Fruit fly (Drosophila melanogaster) whole organism, embryonic: ENCODE measurements around the gene CG11726.

Experiments used
- Atf-2 ChIP-seq: fragments of 200-800 bp; sonication (Bioruptor generic); optimal IDR thresholded peaks from 2 replicates; lab custom pipeline; 2016; ENCODE audit warnings: missing biosample characterization, missing genetic modification characterization
- Atf6 ChIP-seq: fragments of 200-800 bp; sonication (Bioruptor generic); IDR thresholded peaks from 2 replicates; pipeline ENCODE4 v1.3.6; 2022; ENCODE audit warnings: missing biosample characterization, missing genetic modification characterization
- BEAF-32 ChIP-seq: fragments of 200-800 bp; sonication (Bioruptor generic); optimal IDR thresholded peaks from 3 replicates; lab custom pipeline; 2017; ENCODE audit warnings: missing biosample characterization, missing genetic modification characterization, mild to moderate bottlenecking, moderate library complexity, missing genetic modification reagents
- CG10366 ChIP-seq: fragments of 200-800 bp; sonication (Bioruptor generic); IDR thresholded peaks from 2 replicates; pipeline ENCODE4 v1.3.6; 2022; ENCODE audit warnings: missing biosample characterization, missing genetic modification characterization
- CG10462 ChIP-seq: fragments of 200-800 bp; sonication (Bioruptor generic); optimal IDR thresholded peaks from 2 replicates; lab custom pipeline; 2016; ENCODE audit warnings: missing biosample characterization, missing genetic modification characterization
- CG12104 ChIP-seq: fragments of 200-800 bp; sonication (Bioruptor generic); optimal IDR thresholded peaks from 3 replicates; lab custom pipeline; 2016; ENCODE audit warnings: missing biosample characterization, missing genetic modification characterization
- CG12769 ChIP-seq: fragments of 200-800 bp; sonication (Bioruptor generic); optimal IDR thresholded peaks from 2 replicates; lab custom pipeline; 2019; ENCODE audit warnings: missing biosample characterization, mild to moderate bottlenecking, missing genetic modification characterization, moderate library complexity
- CG13123 ChIP-seq: fragments of 200-800 bp; sonication (Bioruptor generic); optimal IDR thresholded peaks from 2 replicates; lab custom pipeline; 2016; ENCODE audit warnings: missing biosample characterization, missing genetic modification characterization
- CG15269 ChIP-seq: fragments of 200-800 bp; sonication (Bioruptor generic); optimal IDR thresholded peaks from 2 replicates; lab custom pipeline; 2018; ENCODE audit warnings: missing biosample characterization, mild to moderate bottlenecking, missing genetic modification characterization, moderate library complexity
- CG1602 ChIP-seq: fragments of 200-800 bp; sonication (Bioruptor generic); optimal IDR thresholded peaks from 3 replicates; lab custom pipeline; 2016; ENCODE audit warnings: missing biosample characterization, missing genetic modification characterization
- CG17829 ChIP-seq: fragments of 200-800 bp; optimal IDR thresholded peaks from 2 replicates; lab custom pipeline; 2019; ENCODE audit warnings: missing biosample characterization, mild to moderate bottlenecking, missing genetic modification characterization, moderate library complexity
- CG18262 ChIP-seq: fragments of 200-800 bp; optimal IDR thresholded peaks from 3 replicates; lab custom pipeline; 2019; ENCODE audit warnings: missing biosample characterization, mild to moderate bottlenecking, missing genetic modification characterization, moderate library complexity
- CG2129 ChIP-seq: fragments of 200-800 bp; sonication (Bioruptor generic); IDR thresholded peaks from 2 replicates; pipeline ENCODE4 v1.3.6; 2022; ENCODE audit warnings: missing biosample characterization, missing genetic modification characterization; ENCODE audit not compliant: partially characterized antibody
- CG32772 ChIP-seq: fragments of 200-800 bp; sonication (Bioruptor generic); IDR thresholded peaks from 2 replicates; pipeline ENCODE4 v1.3.6; 2022; ENCODE audit warnings: missing biosample characterization, missing genetic modification characterization
- CG3838 ChIP-seq: fragments of 200-800 bp; sonication (Bioruptor generic); optimal IDR thresholded peaks from 3 replicates; lab custom pipeline; 2016; ENCODE audit warnings: missing biosample characterization, missing genetic modification characterization
- CG4730 ChIP-seq: fragments of 200-800 bp; sonication (Bioruptor generic); IDR thresholded peaks from 2 replicates; pipeline ENCODE4 v1.3.6; 2022; ENCODE audit warnings: missing biosample characterization, missing genetic modification characterization
- CG6175 ChIP-seq: fragments of 200-800 bp; sonication (Bioruptor generic); IDR thresholded peaks from 3 replicates; pipeline ENCODE4 v1.3.6; 2022; ENCODE audit warnings: missing biosample characterization, missing genetic modification characterization
- CG9609 ChIP-seq: fragments of 200-800 bp; sonication (Bioruptor generic); optimal IDR thresholded peaks from 3 replicates; lab custom pipeline; 2016; ENCODE audit warnings: missing biosample characterization, missing genetic modification characterization
- Dbx ChIP-seq: fragments of 200-800 bp; sonication (Bioruptor generic); IDR thresholded peaks from 3 replicates; pipeline ENCODE4 v1.3.6; 2022; ENCODE audit warnings: missing biosample characterization, missing genetic modification characterization
- Deaf1 ChIP-seq: fragments of 200-800 bp; optimal IDR thresholded peaks from 3 replicates; lab custom pipeline; 2019; ENCODE audit warnings: missing biosample characterization, mild to moderate bottlenecking, missing genetic modification characterization, moderate library complexity
- Dll ChIP-seq: fragments of 200-800 bp; sonication (Bioruptor generic); IDR thresholded peaks from 4 replicates; pipeline ENCODE4 v1.3.6; 2022; ENCODE audit warnings: missing biosample characterization, missing genetic modification characterization; ENCODE audit not compliant: partially characterized antibody
- Dp ChIP-seq: fragments of 200-800 bp; sonication (Bioruptor generic); optimal IDR thresholded peaks from 2 replicates; lab custom pipeline; 2018; ENCODE audit warnings: missing biosample characterization, mild to moderate bottlenecking, missing genetic modification characterization, moderate library complexity
- HLH54F ChIP-seq: fragments of 200-800 bp; sonication (Bioruptor generic); optimal IDR thresholded peaks from 3 replicates; lab custom pipeline; 2016; ENCODE audit warnings: missing biosample characterization, missing genetic modification characterization
- HLHmδ ChIP-seq: fragments of 200-800 bp; sonication (Bioruptor generic); optimal IDR thresholded peaks from 2 replicates; lab custom pipeline; 2018; ENCODE audit warnings: missing biosample characterization, mild to moderate bottlenecking, missing genetic modification characterization, moderate library complexity
- Hand ChIP-seq: fragments of 200-800 bp; sonication (Bioruptor generic); optimal IDR thresholded peaks from 2 replicates; lab custom pipeline; 2017; ENCODE audit warnings: mild to moderate bottlenecking, missing biosample characterization, missing genetic modification reagents, missing genetic modification characterization
- Mrtf ChIP-seq: fragments of 200-800 bp; sonication (Bioruptor generic); IDR thresholded peaks from 3 replicates; pipeline ENCODE4 v1.3.6; 2022; ENCODE audit warnings: missing biosample characterization, missing genetic modification characterization
- Nf-YA ChIP-seq: fragments of 200-800 bp; sonication (Bioruptor generic); IDR thresholded peaks from 2 replicates; pipeline ENCODE4 v1.3.6; 2022; ENCODE audit warnings: missing biosample characterization, missing genetic modification characterization
- NfI ChIP-seq: fragments of 200-800 bp; sonication (Bioruptor generic); optimal IDR thresholded peaks from 3 replicates; lab custom pipeline; 2018; ENCODE audit warnings: missing biosample characterization, mild to moderate bottlenecking, missing genetic modification characterization, moderate library complexity
- Oli ChIP-seq: fragments of 200-800 bp; sonication (Bioruptor generic); optimal IDR thresholded peaks from 2 replicates; lab custom pipeline; 2018; ENCODE audit warnings: missing biosample characterization, mild to moderate bottlenecking, missing genetic modification characterization, moderate library complexity
- Spps ChIP-seq: fragments of 200-800 bp; sonication (Bioruptor generic); optimal IDR thresholded peaks from 2 replicates; lab custom pipeline; 2018; ENCODE audit warnings: missing biosample characterization, mild to moderate bottlenecking, missing genetic modification characterization
- aop ChIP-seq: fragments of 200-800 bp; sonication (Bioruptor generic); IDR thresholded peaks from 2 replicates; pipeline ENCODE4 v1.3.6; 2022; ENCODE audit warnings: missing biosample characterization, missing genetic modification characterization
- bsh ChIP-seq, 2 experiments: fragments of 200-800 bp; sonication (Bioruptor generic); optimal IDR thresholded peaks; 2 replicates each; lab custom pipeline; 2017 to 2018; ENCODE audit warnings: mild to moderate bottlenecking in 2 of 2, missing biosample characterization in 2 of 2, missing genetic modification characterization in 2 of 2, moderate library complexity in 1 of 2
- dysf ChIP-seq: fragments of 200-800 bp; sonication (Bioruptor generic); IDR thresholded peaks from 3 replicates; pipeline ENCODE4 v1.3.6; 2022; ENCODE audit warnings: missing biosample characterization, missing genetic modification characterization
- eve ChIP-seq, 2 experiments: fragments of >200 bp; optimal IDR thresholded peaks; 2 replicates each; lab custom pipeline; 2017; ENCODE audit warnings: missing biosample characterization in 2 of 2, missing genetic modification characterization in 2 of 2
- fru ChIP-seq: fragments of >200 bp; optimal IDR thresholded peaks from 2 replicates; lab custom pipeline; 2017
- gem ChIP-seq: fragments of 200-800 bp; sonication (Bioruptor generic); optimal IDR thresholded peaks from 2 replicates; lab custom pipeline; 2019; ENCODE audit warnings: missing biosample characterization, mild to moderate bottlenecking, missing genetic modification characterization, moderate library complexity
- ind ChIP-seq: fragments of 200-800 bp; sonication (Bioruptor generic); optimal IDR thresholded peaks from 3 replicates; lab custom pipeline; 2016; ENCODE audit warnings: missing biosample characterization, missing genetic modification characterization
- inv ChIP-seq: fragments of 200-800 bp; sonication (Bioruptor generic); IDR thresholded peaks from 2 replicates; pipeline ENCODE4 v1.3.6; 2022; ENCODE audit warnings: missing biosample characterization, missing genetic modification characterization; ENCODE audit not compliant: partially characterized antibody
- kay ChIP-seq: fragments of 200-800 bp; sonication (Bioruptor generic); optimal IDR thresholded peaks from 2 replicates; lab custom pipeline; 2016; ENCODE audit warnings: missing biosample characterization, missing genetic modification characterization
- ken ChIP-seq: fragments of 200-800 bp; sonication (Bioruptor generic); IDR thresholded peaks from 3 replicates; pipeline ENCODE4 v1.3.6; 2022; ENCODE audit warnings: missing biosample characterization, missing genetic modification characterization
- lov ChIP-seq, 2 experiments: fragments of 200-800 bp in 1 of 2; fragments of >200 bp in 1 of 2; sonication (Bioruptor generic) in 1 of 2; IDR thresholded peaks in 1 of 2; optimal IDR thresholded peaks in 1 of 2; 2 replicates in 1 of 2; 3 replicates in 1 of 2; pipeline versions ENCODE4 v1.3.6 to Lab custom; 2017 to 2022; ENCODE audit warnings: missing biosample characterization in 1 of 2, missing genetic modification characterization in 1 of 2
- nau ChIP-seq: fragments of 200-800 bp; sonication (Bioruptor generic); optimal IDR thresholded peaks from 3 replicates; lab custom pipeline; 2017; ENCODE audit warnings: missing biosample characterization, mild to moderate bottlenecking, missing genetic modification characterization, missing genetic modification reagents
- nom ChIP-seq: fragments of 200-800 bp; sonication (Bioruptor generic); optimal IDR thresholded peaks from 2 replicates; lab custom pipeline; 2017; ENCODE audit warnings: missing biosample characterization, missing genetic modification characterization, mild to moderate bottlenecking, moderate library complexity, missing genetic modification reagents
- psq ChIP-seq: fragments of 200-800 bp; sonication (Bioruptor generic); optimal IDR thresholded peaks from 2 replicates; lab custom pipeline; 2017; ENCODE audit warnings: missing biosample characterization, missing genetic modification characterization
- ranshi ChIP-seq: fragments of 200-800 bp; sonication (Bioruptor generic); IDR thresholded peaks from 2 replicates; pipeline ENCODE4 v1.3.6; 2022; ENCODE audit warnings: missing biosample characterization, missing genetic modification characterization
- seq ChIP-seq: fragments of 200-800 bp; sonication (Bioruptor generic); IDR thresholded peaks from 2 replicates; pipeline ENCODE4 v1.3.6; 2022; ENCODE audit warnings: missing biosample characterization, missing genetic modification characterization
- so ChIP-seq: fragments of 200-800 bp; sonication (Bioruptor generic); IDR thresholded peaks from 3 replicates; pipeline ENCODE4 v1.3.6; 2022; ENCODE audit warnings: missing biosample characterization, missing genetic modification characterization
- sob ChIP-seq: fragments of 200-800 bp; sonication (Bioruptor generic); IDR thresholded peaks from 2 replicates; pipeline ENCODE4 v1.3.6; 2022; ENCODE audit warnings: missing biosample characterization, missing genetic modification characterization
- tll ChIP-seq, 2 experiments: fragments of 200-800 bp in 1 of 2; fragments of >200 bp in 1 of 2; sonication (Bioruptor generic) in 1 of 2; optimal IDR thresholded peaks; 2 replicates each; lab custom pipeline; 2017 to 2019; ENCODE audit warnings: missing biosample characterization in 2 of 2, missing genetic modification characterization in 2 of 2, mild to moderate bottlenecking in 1 of 2, moderate library complexity in 1 of 2
- usp ChIP-seq: fragments of >200 bp; optimal IDR thresholded peaks from 2 replicates; lab custom pipeline; 2017; ENCODE audit warnings: missing biosample characterization, missing genetic modification characterization

Gene CG11726

DNA sequence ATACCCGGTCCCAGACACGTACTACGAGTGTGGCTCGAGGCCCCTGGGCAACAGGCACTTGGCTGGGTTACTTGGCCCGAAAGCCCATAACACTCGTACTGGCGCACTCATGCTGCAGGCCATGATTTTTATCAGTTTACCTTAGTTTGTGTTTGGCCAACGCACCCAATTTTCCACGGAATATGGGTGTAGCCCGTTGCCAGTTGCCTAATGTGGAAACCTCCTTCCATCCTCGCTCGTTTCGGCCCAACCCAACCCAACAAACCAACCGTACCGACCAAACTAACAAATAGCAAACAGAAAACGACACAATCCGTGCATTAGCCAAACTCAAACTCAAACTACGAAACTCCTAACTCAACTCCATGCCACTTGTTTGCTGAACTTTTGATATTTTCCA lies 684 bp upstream of the CG11726 start (continued):
- TF ChIP-seq inv (GFP tag; lab: Robert Waterston, UW) (peak; percentile 17; the same call in 1 of the 2 replicates), CG32772 (GFP tag; lab: Robert Waterston, UW) (0 out of 2 replicates have a peak, but pooled peaks have one; percentile 24), CG17829 (no peak), bsh (GFP tag; optimal IDR thresholded peaks at IDR 0.05; lab: Kevin White, UChicago) (no peak), Dll (no peak), nau (no peak), eve (GFP tag; optimal IDR thresholded peaks at IDR 0.05; lab: Kevin White, UChicago) (no peak), ranshi (GFP tag; lab: Robert Waterston, UW) (no peak), NfI (GFP tag; lab: Kevin White, UChicago) (no peak), BEAF-32 (GFP tag; lab: Kevin White, UChicago) (no peak), CG12104 (GFP tag; lab: Kevin White, UChicago) (no peak), sob (GFP tag; lab: Robert Waterston, UW) (0 out of 2 replicates have a peak, but pooled peaks have one; percentile 11), CG15269 (tag; lab: Kevin White, UChicago) (peak; percentile 58), Dbx (GFP tag; lab: Robert Waterston, UW) (0 out of 3 replicates have a peak, but pooled peaks have one; percentile 25), CG10366 (no peak), CG18262 (tag; lab: Kevin White, UChicago) (no peak), Dp (GFP tag; lab: Kevin White, UChicago) (no peak), Spps (tag; lab: Kevin White, UChicago) (no peak), CG10462 (no peak), CG9609 (GFP tag; lab: Kevin White, UChicago) (no peak), lov (optimal IDR thresholded peaks at IDR 0.05; lab: Kevin White, UChicago) (no peak), lov (GFP tag; IDR thresholded peaks at IDR 0.05; lab: Robert Waterston, UW) (0 out of 3 replicates have a peak, but pooled peaks have one; percentile 51), usp (GFP tag; lab: Kevin White, UChicago) (no peak), Mrtf (GFP tag; lab: Robert Waterston, UW) (peak; percentile 5; the same call in 1 of the 3 replicates), psq (GFP tag; lab: Kevin White, UChicago) (no peak), nom (GFP tag; lab: Kevin White, UChicago) (no peak), CG1602 (no peak), aop (0 out of 2 replicates have a peak, but pooled peaks have one; percentile 23), Atf6 (GFP tag; lab: Robert Waterston, UW) (no peak), seq (GFP tag; lab: Robert Waterston, UW) (0 out of 2 replicates have a peak, but pooled peaks have one; percentile 24), ind (no peak), Deaf1 (tag; lab: Kevin White, UChicago) (no peak), Oli (no peak), Nf-YA (0 out of 2 replicates have a peak, but pooled peaks have one; percentile 10), tll (GFP tag; optimal IDR thresholded peaks at IDR 0.05; lab: Kevin White, UChicago) (no peak), CG3838 (GFP tag; lab: Kevin White, UChicago) (no peak), fru (lab: Kevin White, UChicago) (no peak), CG12769 (tag; lab: Kevin White, UChicago) (no peak), CG2129 (GFP tag; lab: Robert Waterston, UW) (no peak), kay (no peak), CG4730 (GFP tag; lab: Robert Waterston, UW) (no peak), ken (no peak), dysf (GFP tag; lab: Robert Waterston, UW) (peak; percentile 17; the same call in 1 of the 3 replicates), HLHmδ (GFP tag; lab: Kevin White, UChicago) (no peak), CG13123 (no peak), CG6175 (GFP tag; lab: Robert Waterston, UW) (no peak), Atf-2 (GFP tag; lab: Kevin White, UChicago) (no peak), Hand (GFP tag; lab: Kevin White, UChicago) (no peak), HLH54F (GFP tag; lab: Kevin White, UChicago) (no peak), so (GFP tag; lab: Robert Waterston, UW) (no peak), gem (tag; lab: Kevin White, UChicago) (no peak)
